Worm (Caenorhabditis elegans) whole organism, L4/young adult: ENCODE results near the gene lgc-12.
"Not testable (repeated sequence)": the region's sequence is repeated elsewhere in the genome, so short reads cannot be mapped to it uniquely, and the experiment has no call there.

ENCODE experiments used
- W03F9.2 ChIP-seq: fragments of 150-350 bp; optimal IDR thresholded peaks from 2 replicates; lab custom pipeline; 2014; ENCODE audit warnings: missing biosample characterization, missing genetic modification characterization
- dao-5 ChIP-seq: sonication (generic microtip); optimal IDR thresholded peaks from 2 replicates; lab custom pipeline; 2016; ENCODE audit warnings: missing genotype, missing genetic modification characterization, moderate library complexity, missing compliant biosample characterization
- him-1 ChIP-seq: sonication (generic microtip); optimal IDR thresholded peaks from 2 replicates; lab custom pipeline; 2016; ENCODE audit warnings: missing genotype, missing genetic modification reagents, missing genetic modification characterization, missing compliant biosample characterization

lgc-12 gene

DNA sequence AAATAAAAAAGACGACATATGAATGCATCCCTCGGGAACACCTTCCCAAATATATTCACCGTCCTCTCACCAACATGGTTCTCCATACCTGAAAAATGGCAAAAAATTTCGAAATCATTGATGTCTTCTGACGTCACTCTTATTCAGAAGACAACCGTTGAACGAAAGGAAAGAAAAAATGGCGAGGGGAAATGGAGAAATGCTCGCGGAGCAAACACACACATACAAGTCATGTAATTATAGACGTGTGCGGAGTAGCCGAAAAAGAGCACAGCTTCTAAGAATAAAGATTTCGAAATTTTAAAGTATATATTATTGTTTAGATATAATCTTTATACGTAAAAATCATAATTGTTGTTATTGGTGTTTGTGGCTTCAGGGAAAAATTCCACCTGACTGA, 17.4 kb downstream of the lgc-12 start, which contains the start of gene mfsd-6:
Gene mfsd-6, minus strand, starts transcription at position 88 of the 400 bp plus-strand sequence.
- no peak for TF ChIP-seq him-1
- no peak for TF ChIP-seq W03F9.2
- TF ChIP-seq dao-5 (tag; lab: Kevin White, UChicago): no peak

DNA sequence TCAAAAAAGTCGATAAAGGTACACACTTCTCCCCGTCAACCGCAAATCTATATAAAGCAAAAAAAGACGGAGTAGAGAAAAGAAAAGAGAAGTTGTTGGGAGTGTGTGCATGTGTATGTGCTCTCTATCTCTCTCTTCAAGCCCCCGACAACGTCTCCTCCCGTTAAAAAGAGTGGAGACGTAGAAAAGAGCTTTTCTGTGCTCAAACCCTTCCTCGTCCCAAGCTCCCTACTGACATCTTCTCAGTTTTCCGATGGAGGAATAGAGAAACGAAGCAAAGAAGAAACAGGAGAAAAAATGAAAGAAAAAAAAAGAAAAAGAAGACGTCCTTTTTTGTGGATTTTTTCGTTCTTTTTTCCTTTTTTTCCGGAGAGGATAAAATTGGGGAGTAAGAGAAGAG, 18.6 kb downstream of the lgc-12 start:
- TF ChIP-seq W03F9.2 (no peak), him-1 (peak; percentile 48)

DNA sequence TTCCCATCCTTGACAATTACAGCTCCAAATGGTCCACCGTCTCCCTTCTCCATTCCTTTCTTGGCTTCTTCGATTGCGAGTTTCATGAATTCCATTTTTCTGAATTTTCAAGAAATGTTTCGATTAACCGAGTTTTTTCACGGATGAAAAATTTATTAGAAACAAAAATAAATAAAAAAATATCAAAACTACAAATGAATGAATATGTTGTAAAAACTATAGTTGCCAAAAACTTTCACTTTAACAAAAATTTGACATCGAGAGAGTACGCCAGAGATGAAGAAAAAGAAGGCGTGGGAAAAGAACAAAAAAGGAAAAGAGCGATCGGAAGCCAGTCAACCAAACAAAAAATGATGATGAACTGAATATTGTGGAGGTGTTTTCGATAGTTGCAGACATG, 20.9 kb downstream of the lgc-12 start, which contains the start of gene R13A5.10:
Gene R13A5.10, minus strand, starts transcription at position 101 of the 400 bp plus-strand sequence.
- TF ChIP-seq dao-5 (tag; lab: Kevin White, UChicago): no peak
- no peak for TF ChIP-seq him-1
- TF ChIP-seq W03F9.2: no peak

DNA sequence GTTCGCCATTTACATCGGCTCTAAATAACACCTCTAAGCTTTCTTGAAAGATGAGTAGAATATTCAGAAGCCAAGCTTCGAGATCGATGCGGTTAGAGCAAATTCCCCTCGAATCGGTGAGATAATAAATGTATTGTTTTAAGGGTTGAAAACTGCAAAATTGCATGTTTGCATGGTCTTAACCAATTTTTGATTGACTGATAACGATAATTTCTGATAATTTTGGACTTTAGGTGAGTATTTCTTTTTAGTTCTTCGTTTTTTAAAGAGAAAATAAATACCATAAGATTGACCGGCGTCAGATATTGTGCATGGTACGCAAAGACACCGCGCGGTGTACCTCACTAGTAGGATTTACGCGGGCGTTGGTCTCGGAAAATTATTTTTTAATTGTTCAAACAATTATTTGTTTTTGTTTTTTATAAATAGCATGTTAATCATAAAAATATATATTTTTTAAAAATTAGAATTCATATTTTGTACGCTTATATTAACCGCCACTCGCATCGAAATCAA, 22.2 kb downstream of the lgc-12 start, which contains the start of gene cup-5:
Gene cup-5, plus strand, starts transcription at position 51 of the 516 bp plus-strand sequence.
- peak; percentile 21 for TF ChIP-seq W03F9.2
- TF ChIP-seq him-1: peak; percentile 25
- no peak for TF ChIP-seq dao-5 (tag; lab: Kevin White, UChicago)

DNA sequence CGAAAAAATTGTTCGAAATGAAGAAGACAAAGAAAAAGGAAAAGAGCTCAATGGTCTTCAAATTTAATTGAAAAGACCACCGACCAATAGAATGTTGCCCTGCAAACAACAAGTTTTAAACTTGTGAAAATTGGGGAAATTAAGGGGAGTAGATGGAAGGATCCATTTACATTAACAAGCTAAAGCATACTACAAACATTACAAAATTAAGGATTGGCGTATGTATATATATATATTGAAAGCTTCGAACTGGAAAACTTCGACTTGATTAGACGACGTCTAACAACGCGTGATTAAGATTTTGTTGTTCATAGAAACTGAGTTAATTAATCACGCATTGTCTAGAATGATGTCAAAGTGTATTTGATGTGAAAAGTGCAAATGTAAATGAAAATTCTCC, 26.2 kb downstream of the lgc-12 start, which contains the start of gene R13A5.15:
Gene R13A5.15, minus strand, starts transcription at position 101 of the 400 bp plus-strand sequence.
- TF ChIP-seq W03F9.2: no peak
- TF ChIP-seq him-1: no peak
- TF ChIP-seq dao-5 (tag; lab: Kevin White, UChicago): no peak

DNA sequence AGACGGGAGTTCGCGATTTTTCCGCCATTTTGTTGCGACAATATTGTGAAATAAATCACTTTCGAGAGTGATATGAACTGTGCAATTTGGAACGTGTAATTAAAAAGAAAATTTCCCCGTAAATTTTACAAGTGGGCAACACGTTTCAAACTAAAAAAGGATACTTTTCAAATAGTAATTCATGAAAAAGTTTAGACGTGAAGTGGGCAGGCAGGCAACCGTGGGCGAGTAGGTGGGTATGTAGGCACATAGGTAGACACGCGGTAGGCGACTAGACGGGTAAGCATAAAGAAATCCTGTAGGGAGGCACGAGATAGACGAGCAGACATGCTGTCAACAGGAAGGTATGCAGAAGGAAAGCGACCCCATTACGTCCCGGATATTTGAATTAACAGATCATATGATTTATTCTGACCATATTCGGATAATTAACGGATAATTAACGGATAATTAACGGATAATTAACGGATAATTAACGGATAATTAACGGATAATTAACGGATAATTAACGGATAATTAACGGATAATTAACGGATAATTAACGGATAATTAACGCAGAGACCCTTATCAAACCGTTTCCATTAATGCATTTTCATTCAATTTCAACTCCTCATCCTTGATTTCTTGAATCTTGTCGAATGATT, 31.4 kb downstream of the lgc-12 start, which contains the start of gene R13A5.11:
Gene R13A5.11, minus strand, starts transcription at position 51 of the 644 bp plus-strand sequence.
- no peak for TF ChIP-seq W03F9.2
- no peak for TF ChIP-seq dao-5 (tag; lab: Kevin White, UChicago)
- no peak for TF ChIP-seq him-1

DNA sequence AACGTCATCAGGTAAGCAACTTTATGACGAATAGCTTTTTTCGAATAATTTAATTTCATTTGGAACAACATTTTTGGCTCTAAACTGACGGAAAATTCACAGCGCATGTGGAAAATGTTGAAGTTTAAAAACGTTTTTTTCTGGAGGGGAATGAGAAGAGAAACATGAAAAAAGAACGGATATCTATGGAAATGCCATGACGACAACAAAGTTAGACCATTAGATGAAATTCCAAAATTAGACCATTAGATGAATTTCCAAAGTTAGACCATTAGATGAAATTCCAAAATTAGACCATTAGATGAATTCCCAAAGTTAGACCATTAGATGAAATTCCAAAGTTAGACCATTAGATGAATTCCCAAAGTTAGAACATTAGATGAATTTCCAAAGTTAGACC, 32.5 kb downstream of the lgc-12 start, which contains the start of gene Y80D4G.2:
Gene Y80D4G.2, minus strand, starts transcription at position 101 of the 400 bp plus-strand sequence.
- not testable (repeated sequence) for TF ChIP-seq W03F9.2; him-1; dao-5 (tag; lab: Kevin White, UChicago)

DNA sequence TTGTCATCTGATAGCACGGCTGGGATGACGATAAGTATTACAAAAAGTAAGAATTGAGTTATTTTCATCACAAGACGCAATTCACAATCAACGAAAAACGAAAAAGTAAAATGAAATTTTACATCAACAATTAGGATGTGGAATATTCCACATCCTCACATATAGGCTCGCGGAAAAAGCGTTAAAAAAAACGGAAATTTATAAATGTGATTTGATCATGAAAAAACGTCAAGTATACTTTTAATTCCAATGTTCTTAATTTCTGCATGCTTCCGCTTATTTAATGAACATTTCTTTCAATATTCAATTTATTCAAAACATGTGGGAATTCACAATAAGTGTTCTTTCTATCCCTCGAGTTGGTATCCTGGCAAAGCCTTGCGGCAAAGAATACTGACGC, 46.3 kb downstream of the lgc-12 start, which contains the start of gene T04A6.3:
Gene T04A6.3, minus strand, starts transcription at position 101 of the 400 bp plus-strand sequence.
- no peak for TF ChIP-seq him-1

DNA sequence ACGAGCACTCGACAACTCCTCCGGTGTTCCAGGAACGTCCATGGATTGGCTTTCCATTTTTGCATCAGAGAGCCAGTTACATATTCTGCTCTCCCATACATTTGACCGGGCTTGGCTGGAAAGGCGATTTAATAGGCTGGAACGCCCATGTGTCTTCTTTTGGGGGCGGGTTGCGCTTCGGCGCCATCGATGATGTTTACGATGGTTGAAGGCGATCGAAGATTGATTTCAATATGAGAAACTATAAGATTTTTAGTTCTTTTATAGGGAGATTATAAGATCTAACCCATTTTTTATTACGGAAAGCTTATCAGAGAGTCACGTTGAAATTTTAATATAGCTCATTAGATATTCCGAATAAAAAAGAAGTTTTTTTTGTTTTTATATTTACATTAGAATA, 47.2 kb downstream of the lgc-12 start, which contains the start of gene nsph-4.3:
Gene nsph-4.3, minus strand, starts transcription at position 101 of the 400 bp plus-strand sequence.
- TF ChIP-seq dao-5 (tag; lab: Kevin White, UChicago): no peak
